Worm (Caenorhabditis elegans) whole organism, midembryonic: ENCODE data around the gene nhr-122.

Source experiments
- cog-1 ChIP-seq: sonication (generic microtip); optimal IDR thresholded peaks from 2 replicates; lab custom pipeline; 2016; ENCODE audit warnings: missing genetic modification characterization, missing compliant biosample characterization
- flt-1 ChIP-seq: fragments of 200-800 bp; sonication (Bioruptor generic); IDR thresholded peaks from 2 replicates; pipeline ENCODE4 v1.3.6; 2022; ENCODE audit warnings: missing genetic modification characterization, missing compliant biosample characterization
- ref-1 ChIP-seq: fragments of 200-800 bp; sonication (Bioruptor generic); conservative IDR thresholded peaks from 2 replicates; pipeline ENCODE4 v1.3.6; 2022; ENCODE audit warnings: missing genetic modification reagents, missing genetic modification characterization, missing compliant biosample characterization
- ztf-23 ChIP-seq: fragments of 200-800 bp; sonication (Bioruptor generic); IDR thresholded peaks from 2 replicates; pipeline ENCODE4 v1.3.6; 2022; ENCODE audit warnings: missing genetic modification reagents, missing genetic modification characterization, missing compliant biosample characterization
- ztf-29 ChIP-seq: fragments of 200-800 bp; sonication (Bioruptor generic); IDR thresholded peaks from 2 replicates; pipeline ENCODE4 v1.3.6; 2022; ENCODE audit warnings: missing genetic modification reagents, missing genetic modification characterization, missing compliant biosample characterization

- TF ChIP-seq ztf-23 (GFP tag; lab: Robert Waterston, UW) (no peak), ref-1 (GFP tag; lab: Robert Waterston, UW) (no peak), ztf-29 (GFP tag; lab: Robert Waterston, UW) (no peak), flt-1 (GFP tag; lab: Robert Waterston, UW) (no peak), cog-1 (no peak)
Observed at ce11 chrIV:1637333-1637732, 23.6 kb downstream of the nhr-122 start.
